Worm (Caenorhabditis elegans): ENCODE data around the gene T19D12.2.

The T19D12.2 gene

DNA sequence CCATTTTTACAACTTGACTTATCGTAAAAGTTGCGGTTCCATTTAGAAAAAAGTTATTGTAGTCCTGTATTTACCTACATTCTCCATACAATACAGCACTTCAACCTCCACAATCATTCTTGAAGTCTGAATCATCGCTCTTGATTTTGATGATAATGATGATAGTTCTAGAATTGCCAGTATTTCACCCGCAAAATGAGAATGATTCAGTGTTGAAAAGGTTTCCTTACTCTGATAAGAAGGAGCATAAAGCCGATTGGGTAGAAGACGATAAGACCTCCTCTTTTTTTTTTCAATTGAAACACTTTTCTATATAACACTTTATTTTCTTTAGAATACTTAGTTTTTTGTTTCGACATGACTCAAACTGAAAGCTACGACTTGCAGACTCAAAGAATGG is 30.3 kb upstream of the T19D12.2 start, which contains the start of gene T19D12.4:
Gene T19D12.4 (plus strand): TSS at position 295 of the 400 bp plus-strand sequence.
- peak; percentile 11 for TF ChIP-seq nhr-80 (tag; optimal IDR thresholded peaks at IDR 0.05)
- no peak for TF ChIP-seq rec-8 (tag; optimal IDR thresholded peaks at IDR 0.05)

DNA sequence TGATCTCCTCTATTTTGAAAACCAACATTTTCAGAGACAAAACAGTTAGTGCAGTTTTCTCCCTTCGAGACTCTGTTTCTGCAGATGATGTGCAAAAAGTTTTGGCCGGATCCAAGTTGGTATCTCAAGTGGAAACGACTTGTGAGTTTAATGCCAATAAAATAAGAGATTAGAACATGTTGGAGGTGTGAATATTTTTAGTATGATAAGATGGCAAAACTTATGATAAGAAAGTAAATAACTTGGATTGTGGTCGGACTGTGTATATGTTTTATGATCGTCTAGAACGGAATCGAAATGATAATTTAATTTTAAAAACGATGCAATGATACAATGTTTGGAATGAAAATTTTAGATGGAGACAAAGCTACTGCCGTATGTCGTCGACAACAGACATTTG is 29.1 kb upstream of the T19D12.2 start:
- TF ChIP-seq ztf-3 (GFP tag; optimal IDR thresholded peaks at IDR 0.05) (no peak), tbp1 (GFP tag; optimal IDR thresholded peaks at IDR 0.05) (no peak), ceh-91 (GFP tag; IDR thresholded peaks at IDR 0.05) (no peak), hlh-12 (tag; optimal IDR thresholded peaks at IDR 0.05) (no peak)

DNA sequence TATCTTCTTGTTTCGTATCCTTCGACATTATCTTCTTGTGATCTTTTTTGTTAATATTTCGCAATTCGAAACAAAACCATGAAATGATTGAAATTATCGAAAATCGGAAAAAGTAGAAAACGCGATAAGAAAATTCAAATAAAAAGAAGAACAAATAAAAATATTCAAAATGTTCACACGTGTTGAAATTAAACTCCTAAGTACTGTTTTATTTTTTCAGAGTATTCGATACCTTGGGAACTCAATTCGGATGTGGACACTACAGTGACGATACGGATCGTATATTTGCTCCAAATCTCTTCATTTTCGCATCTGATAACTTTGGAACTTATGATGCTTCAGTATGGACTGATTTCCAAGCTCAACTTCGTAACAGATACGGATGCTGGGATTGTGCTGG is 25.0 kb upstream of the T19D12.2 start, which contains the start of gene T19D12.5:
Gene T19D12.5 (minus strand): TSS at position 101 of the 400 bp plus-strand sequence.
- TF ChIP-seq mxl-1 (tag; optimal IDR thresholded peaks at IDR 0.05) (no peak), cebp-1 (GFP tag; IDR thresholded peaks at IDR 0.05) (no peak), cebp-1 (tag; optimal IDR thresholded peaks at IDR 0.05) (peak; percentile 13), ccch-3 (GFP tag; optimal IDR thresholded peaks at IDR 0.05) (no peak), nhr-179 (tag; optimal IDR thresholded peaks at IDR 0.05) (no peak), ztf-3 (GFP tag; optimal IDR thresholded peaks at IDR 0.05) (no peak), dpff-1 (tag; optimal IDR thresholded peaks at IDR 0.05) (no peak)

ce11 chrII:6637854-6638253 is 23.3 kb upstream of the T19D12.2 start:
- TF ChIP-seq snpc-1.1 (tag; optimal IDR thresholded peaks at IDR 0.05; ENCODE audit: insufficient read depth) (no peak), T26A5.8 (tag; optimal IDR thresholded peaks at IDR 0.05) (no peak), hrde-1 (tag; optimal IDR thresholded peaks at IDR 0.05; ENCODE audit: borderline replicate concordance) (no peak), Y67H2A.10 (GFP tag; conservative IDR thresholded peaks at IDR 0.05) (no peak), ceh-27 (GFP tag; optimal IDR thresholded peaks at IDR 0.05) (no peak), madf-3 (GFP tag; IDR thresholded peaks at IDR 0.05) (no peak), fkh-3 (tag; optimal IDR thresholded peaks at IDR 0.05) (no peak), ets-4 (GFP tag; optimal IDR thresholded peaks at IDR 0.05) (no peak), nhr-120 (GFP tag; IDR thresholded peaks at IDR 0.05) (no peak), cebp-1 (GFP tag; IDR thresholded peaks at IDR 0.05) (no peak), cebp-1 (tag; optimal IDR thresholded peaks at IDR 0.05) (no peak), egl-44 (GFP tag; IDR thresholded peaks at IDR 0.05) (no peak), D2030.7 (GFP tag; IDR thresholded peaks at IDR 0.05) (no peak), F22D6.2 (tag; optimal IDR thresholded peaks at IDR 0.05) (no peak), athp-1 (tag; optimal IDR thresholded peaks at IDR 0.05) (no peak), lin-35 (GFP tag; optimal IDR thresholded peaks at IDR 0.05) (no peak), lag-1 (GFP tag; IDR thresholded peaks at IDR 0.05) (no peak), Y79H2A.3 (GFP tag; conservative IDR thresholded peaks at IDR 0.05) (no peak), F57A8.1 (GFP tag; optimal IDR thresholded peaks at IDR 0.05) (no peak), pha-4 (tag; optimal IDR thresholded peaks at IDR 0.05) (no peak), bed-1 (GFP tag; IDR thresholded peaks at IDR 0.05) (no peak)

ce11 chrII:6642180-6642579 is 19.0 kb upstream of the T19D12.2 start:
- TF ChIP-seq tbx-9 (tag; optimal IDR thresholded peaks at IDR 0.05; ENCODE audit: borderline replicate concordance) (no peak), cebp-2 (GFP tag; IDR thresholded peaks at IDR 0.05) (no peak), D2030.7 (GFP tag; IDR thresholded peaks at IDR 0.05) (no peak), lsy-27 (tag; optimal IDR thresholded peaks at IDR 0.05; ENCODE audit: borderline replicate concordance, insufficient read depth) (no peak), unc-62 (GFP tag; optimal IDR thresholded peaks at IDR 0.05) (no peak), repo-1 (tag; optimal IDR thresholded peaks at IDR 0.05) (no peak), bed-2 (GFP tag; IDR thresholded peaks at IDR 0.05) (no peak), rpc-1 (optimal IDR thresholded peaks at IDR 0.05) (no peak), rpc-1 (tag; optimal IDR thresholded peaks at IDR 0.05) (no peak), F52B5.7 (tag; optimal IDR thresholded peaks at IDR 0.05) (no peak), hsf-1 (GFP tag; IDR thresholded peaks at IDR 0.05) (no peak), sea-2 (GFP tag; IDR thresholded peaks at IDR 0.05) (no peak), ceh-27 (GFP tag; optimal IDR thresholded peaks at IDR 0.05) (no peak), egrh-3 (GFP tag; IDR thresholded peaks at IDR 0.05) (no peak), B0261.1 (tag; optimal IDR thresholded peaks at IDR 0.05) (no peak), nhr-80 (tag; optimal IDR thresholded peaks at IDR 0.05) (no peak), ztf-18 (tag; optimal IDR thresholded peaks at IDR 0.05) (no peak)

All from whole organism, young adult.